Worm (Caenorhabditis elegans) whole organism, mixed stage, embryonic: Measurements from ENCODE around the gene phy-4.

Experiments
- M03D4.4 ChIP-seq: sonication (generic microtip); optimal IDR thresholded peaks from 2 replicates; lab custom pipeline; 2017; ENCODE audit warnings: mild to moderate bottlenecking, missing genetic modification characterization, missing compliant biosample characterization
- bed-3 ChIP-seq: fragments of 200-800 bp; sonication (Bioruptor generic); optimal IDR thresholded peaks from 3 replicates; lab custom pipeline; 2018; ENCODE audit warnings: mild to moderate bottlenecking, missing genetic modification characterization, moderate library complexity, missing compliant biosample characterization
- blmp-1 ChIP-seq: fragments of 150-350 bp; optimal IDR thresholded peaks from 2 replicates; lab custom pipeline; 2014; ENCODE audit warnings: missing biosample characterization, missing genetic modification characterization
- ceh-43 ChIP-seq: fragments of 200-800 bp; sonication (Bioruptor generic); optimal IDR thresholded peaks from 2 replicates; lab custom pipeline; 2018; ENCODE audit warnings: mild to moderate bottlenecking, missing genetic modification characterization, moderate library complexity, missing compliant biosample characterization
- ceh-83 ChIP-seq: fragments of 200-800 bp; sonication (Bioruptor generic); optimal IDR thresholded peaks from 2 replicates; lab custom pipeline; 2018; ENCODE audit warnings: mild to moderate bottlenecking, missing genetic modification characterization, missing compliant biosample characterization
- ces-1 ChIP-seq: fragments of 150-350 bp; optimal IDR thresholded peaks from 2 replicates; lab custom pipeline; 2014; ENCODE audit warnings: missing biosample characterization, missing genetic modification reagents, missing genetic modification characterization
- cnd-1 ChIP-seq: fragments of 200-800 bp; sonication (Bioruptor generic); optimal IDR thresholded peaks from 2 replicates; lab custom pipeline; 2018; ENCODE audit warnings: mild to moderate bottlenecking, missing genetic modification characterization, missing compliant biosample characterization
- drap-1 ChIP-seq: fragments of 200-800 bp; sonication (Bioruptor generic); optimal IDR thresholded peaks from 3 replicates; lab custom pipeline; 2018; ENCODE audit warnings: mild to moderate bottlenecking, missing genetic modification characterization, missing compliant biosample characterization
- elt-1 ChIP-seq: sonication (generic microtip); optimal IDR thresholded peaks from 2 replicates; lab custom pipeline; 2017; ENCODE audit warnings: missing genetic modification characterization, mild to moderate bottlenecking, missing compliant biosample characterization, antibody characterized with exemption, moderate library complexity, borderline replicate concordance; ENCODE audit not compliant: insufficient read depth
- flh-1 ChIP-seq: fragments of 200-800 bp; sonication (Bioruptor generic); optimal IDR thresholded peaks from 2 replicates; lab custom pipeline; 2018; ENCODE audit warnings: mild to moderate bottlenecking, missing genetic modification characterization, moderate library complexity, missing compliant biosample characterization
- ham-2 ChIP-seq: fragments of 200-800 bp; sonication (Bioruptor generic); optimal IDR thresholded peaks from 2 replicates; lab custom pipeline; 2018; ENCODE audit warnings: mild to moderate bottlenecking, missing genetic modification characterization, missing compliant biosample characterization
- hlh-1 ChIP-seq: fragments of 150-350 bp; optimal IDR thresholded peaks from 2 replicates; lab custom pipeline; 2014; ENCODE audit warnings: missing biosample characterization, missing genetic modification reagents, missing genetic modification characterization
- lin-13 ChIP-seq: fragments of 150-350 bp; optimal IDR thresholded peaks from 2 replicates; lab custom pipeline; 2014; ENCODE audit warnings: missing biosample characterization, missing genetic modification characterization
- lin-32 ChIP-seq: fragments of 200-800 bp; sonication (Bioruptor generic); optimal IDR thresholded peaks from 2 replicates; lab custom pipeline; 2018; ENCODE audit warnings: mild to moderate bottlenecking, missing genetic modification characterization, missing compliant biosample characterization
- lsy-2 ChIP-seq: fragments of 150-350 bp; optimal IDR thresholded peaks from 2 replicates; lab custom pipeline; 2014; ENCODE audit warnings: missing biosample characterization, missing genetic modification characterization
- mab-5 ChIP-seq: fragments of 150-350 bp; optimal IDR thresholded peaks from 2 replicates; lab custom pipeline; 2014; ENCODE audit warnings: missing biosample characterization, missing genetic modification characterization
- mep-1 ChIP-seq: fragments of 150-350 bp; optimal IDR thresholded peaks from 2 replicates; lab custom pipeline; 2017; ENCODE audit warnings: missing biosample characterization, missing genetic modification reagents, missing genetic modification characterization, inconsistent platforms
- mls-2 ChIP-seq: sonication (generic microtip); optimal IDR thresholded peaks from 2 replicates; lab custom pipeline; 2016; ENCODE audit warnings: mild to moderate bottlenecking, missing genetic modification characterization, moderate library complexity, missing compliant biosample characterization
- nhr-2 ChIP-seq: fragments of 150-350 bp; optimal IDR thresholded peaks from 2 replicates; lab custom pipeline; 2014; ENCODE audit warnings: missing biosample characterization, missing genetic modification characterization
- nhr-237 ChIP-seq: fragments of 150-350 bp; optimal IDR thresholded peaks from 2 replicates; lab custom pipeline; 2014; ENCODE audit warnings: missing biosample characterization, missing genetic modification characterization
- nhr-28 ChIP-seq: fragments of 150-350 bp; optimal IDR thresholded peaks from 2 replicates; lab custom pipeline; 2014; ENCODE audit warnings: missing biosample characterization, missing genetic modification characterization
- nhr-76 ChIP-seq: sonication (generic microtip); optimal IDR thresholded peaks from 2 replicates; lab custom pipeline; 2017; ENCODE audit warnings: missing biosample characterization, missing genetic modification characterization
- pha-4 ChIP-seq: fragments of 150-350 bp; optimal IDR thresholded peaks from 2 replicates; lab custom pipeline; 2018; ENCODE audit warnings: missing biosample characterization, missing genetic modification reagents, missing genetic modification characterization
- sem-2 ChIP-seq: fragments of 200-800 bp; sonication (Bioruptor generic); optimal IDR thresholded peaks from 2 replicates; lab custom pipeline; 2018; ENCODE audit warnings: mild to moderate bottlenecking, missing genetic modification characterization, missing compliant biosample characterization
- snpc-4 ChIP-seq: fragments of 150-350 bp; optimal IDR thresholded peaks from 2 replicates; lab custom pipeline; 2014; ENCODE audit warnings: missing biosample characterization, missing genetic modification characterization
- tbx-8 ChIP-seq: fragments of 200-800 bp; sonication (Bioruptor generic); optimal IDR thresholded peaks from 2 replicates; lab custom pipeline; 2018; ENCODE audit warnings: mild to moderate bottlenecking, missing genetic modification characterization, moderate library complexity, missing compliant biosample characterization
- unc-120 ChIP-seq: sonication (generic microtip); optimal IDR thresholded peaks from 2 replicates; lab custom pipeline; 2017; ENCODE audit warnings: missing genetic modification characterization, missing compliant biosample characterization; ENCODE audit not compliant: poor library complexity, severe bottlenecking
- unc-39 ChIP-seq: fragments of 150-350 bp; optimal IDR thresholded peaks from 2 replicates; lab custom pipeline; 2014; ENCODE audit warnings: missing biosample characterization, missing genetic modification characterization
- unc-62 ChIP-seq: fragments of 150-350 bp; optimal IDR thresholded peaks from 2 replicates; lab custom pipeline; 2014; ENCODE audit warnings: missing biosample characterization, missing genetic modification reagents, missing genetic modification characterization
- ztf-11 ChIP-seq: fragments of 150-350 bp; optimal IDR thresholded peaks from 2 replicates; lab custom pipeline; 2014; ENCODE audit warnings: missing biosample characterization, missing genetic modification characterization

Gene phy-4

ce11 chrV:19485690-19486089 is 27.8 kb downstream of the phy-4 start, which contains the start of gene Y43F8B.18:
TSS of gene Y43F8B.18 (plus strand) at chrV:19485990.
- no peak for TF ChIP-seq unc-39 (tag; lab: Kevin White, UChicago)

- TF ChIP-seq ham-2 (GFP tag; lab: Kevin White, UChicago) (no peak), pha-4 (tag; lab: Kevin White, UChicago) (no peak), nhr-28 (no peak), lin-13 (tag; lab: Kevin White, UChicago) (no peak), cnd-1 (tag; lab: Kevin White, UChicago) (no peak), nhr-237 (tag; lab: Kevin White, UChicago) (no peak), lsy-2 (tag; lab: Kevin White, UChicago) (no peak)
Measured at ce11 chrV:19485261-19485660, 28.2 kb downstream of the phy-4 start, which contains the start of gene Y43F8B.28. TSS of gene Y43F8B.28 (plus strand) at chrV:19485319.

DNA sequence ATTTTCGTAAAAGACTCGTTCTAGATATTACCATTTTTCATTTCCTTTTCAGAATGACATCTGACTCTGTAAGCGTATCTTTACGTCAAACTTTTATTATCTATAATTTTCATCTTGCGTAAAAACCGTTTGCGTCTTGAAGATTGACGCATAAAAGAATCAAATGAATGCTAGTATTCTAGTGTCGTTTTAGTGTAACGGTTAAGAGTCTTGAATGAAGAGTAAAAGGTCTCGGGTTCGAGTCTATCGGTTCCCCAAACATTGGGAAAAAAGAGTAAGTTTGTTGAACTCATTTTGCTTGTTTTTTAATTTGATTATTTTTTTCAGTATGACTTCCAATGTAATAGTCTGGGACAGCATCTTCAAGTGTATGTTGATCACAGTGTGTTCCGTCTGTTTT is 28.9 kb downstream of the phy-4 start, which contains the start of gene Y43F8B.17:
Y43F8B.17 (plus strand) TSS at position 215 of the 400 bp plus-strand sequence.
- no peak for TF ChIP-seq nhr-76 (tag; lab: Kevin White, UChicago)
- no peak for TF ChIP-seq flh-1 (GFP tag; lab: Kevin White, UChicago)
- TF ChIP-seq unc-120 (tag; lab: Kevin White, UChicago), result no peak
- no peak for TF ChIP-seq lin-13 (tag; lab: Kevin White, UChicago)
- no peak for TF ChIP-seq ceh-43
- no peak for TF ChIP-seq hlh-1 (tag; lab: Kevin White, UChicago)
- no peak for TF ChIP-seq unc-39 (tag; lab: Kevin White, UChicago)
- no peak for TF ChIP-seq lsy-2 (tag; lab: Kevin White, UChicago)
- TF ChIP-seq M03D4.4 (tag; lab: Kevin White, UChicago), result no peak
- TF ChIP-seq nhr-2 (tag; lab: Kevin White, UChicago), result no peak

ce11 chrV:19482535-19482934 is 30.9 kb downstream of the phy-4 start, which contains the start of gene Y43F8B.22:
TSS of gene Y43F8B.22 (plus strand) at chrV:19482835.
- TF ChIP-seq elt-1 (tag; lab: Kevin White, UChicago), result no peak
- no peak for TF ChIP-seq ces-1 (GFP tag; lab: Kevin White, UChicago)
- no peak for TF ChIP-seq ceh-83 (GFP tag; lab: Kevin White, UChicago)
- no peak for TF ChIP-seq unc-39 (tag; lab: Kevin White, UChicago)
- TF ChIP-seq bed-3 (GFP tag; lab: Kevin White, UChicago), result no peak
- no peak for TF ChIP-seq snpc-4 (tag; lab: Kevin White, UChicago)
- no peak for TF ChIP-seq ceh-43
- TF ChIP-seq tbx-8, result no peak
- no peak for TF ChIP-seq lsy-2 (tag; lab: Kevin White, UChicago)

- no peak for TF ChIP-seq ceh-43
- no peak for TF ChIP-seq unc-120 (tag; lab: Kevin White, UChicago)
- no peak for TF ChIP-seq mep-1
- TF ChIP-seq ztf-11 (tag; lab: Kevin White, UChicago), result no peak
- TF ChIP-seq tbx-8, result no peak
- no peak for TF ChIP-seq mab-5 (tag; lab: Kevin White, UChicago)
- TF ChIP-seq mls-2 (tag; lab: Kevin White, UChicago), result no peak
- no peak for TF ChIP-seq drap-1
- TF ChIP-seq sem-2 (GFP tag; lab: Kevin White, UChicago), result no peak
- no peak for TF ChIP-seq lin-32 (GFP tag; lab: Kevin White, UChicago)
Measured at ce11 chrV:19477852-19478251, 35.6 kb downstream of the phy-4 start, which contains the start of gene Y43F8B.9. TSS of gene Y43F8B.9 (plus strand) at chrV:19478152.

ce11 chrV:19477302-19477701 is 36.1 kb downstream of the phy-4 start:
- TF ChIP-seq unc-62 (GFP tag; lab: Kevin White, UChicago) (no peak), blmp-1 (tag; lab: Kevin White, UChicago) (no peak), ceh-83 (GFP tag; lab: Kevin White, UChicago) (no peak), lin-32 (GFP tag; lab: Kevin White, UChicago) (no peak), tbx-8 (no peak)
- TF ChIP-seq, all 35 proteins: peak for 0
